Worm (Caenorhabditis elegans) whole organism, L2 larva: ENCODE data around the gene Y37E11AL.1.

Source experiments
- ZK546.5 ChIP-seq: sonication (generic microtip); optimal IDR thresholded peaks from 2 replicates; lab custom pipeline; 2017; ENCODE audit warnings: missing biosample characterization, missing genetic modification characterization
- ama-1 ChIP-seq: fragments of 150-350 bp; optimal IDR thresholded peaks from 2 replicates; lab custom pipeline; 2018; ENCODE audit warnings: inconsistent platforms
- lsy-2 ChIP-seq, 2 experiments: fragments of 150-350 bp in 1 of 2; sonication (generic microtip) in 1 of 2; optimal IDR thresholded peaks; 2 replicates each; lab custom pipeline; 2014 to 2017; ENCODE audit warnings: missing biosample characterization in 2 of 2, missing genetic modification characterization in 2 of 2
- mab-5 ChIP-seq: fragments of 150-350 bp; optimal IDR thresholded peaks from 2 replicates; lab custom pipeline; 2014; ENCODE audit warnings: missing biosample characterization, missing genetic modification characterization
- mbf-1 ChIP-seq: sonication (generic microtip); optimal IDR thresholded peaks from 2 replicates; lab custom pipeline; 2017; ENCODE audit warnings: missing biosample characterization, missing genetic modification characterization
- nhr-11 ChIP-seq: fragments of 150-350 bp; optimal IDR thresholded peaks from 2 replicates; lab custom pipeline; 2014; ENCODE audit warnings: missing biosample characterization, missing genetic modification characterization
- nhr-21 ChIP-seq: fragments of 150-350 bp; optimal IDR thresholded peaks from 2 replicates; lab custom pipeline; 2014; ENCODE audit warnings: missing biosample characterization, missing genetic modification characterization
- snpc-4 ChIP-seq: fragments of 150-350 bp; optimal IDR thresholded peaks from 2 replicates; lab custom pipeline; 2014; ENCODE audit warnings: missing biosample characterization, missing genetic modification characterization
- unc-55 ChIP-seq: fragments of 150-350 bp; sonication (generic microtip); optimal IDR thresholded peaks from 3 replicates; lab custom pipeline; 2014; ENCODE audit warnings: missing biosample characterization, missing genetic modification reagents, missing genetic modification characterization
- unc-62 ChIP-seq: fragments of 150-350 bp; optimal IDR thresholded peaks from 2 replicates; lab custom pipeline; 2014; ENCODE audit warnings: missing biosample characterization, missing genetic modification reagents, missing genetic modification characterization
- ztf-11 ChIP-seq: sonication (generic microtip); optimal IDR thresholded peaks from 2 replicates; lab custom pipeline; 2017; ENCODE audit warnings: missing biosample characterization, missing genetic modification characterization

DNA sequence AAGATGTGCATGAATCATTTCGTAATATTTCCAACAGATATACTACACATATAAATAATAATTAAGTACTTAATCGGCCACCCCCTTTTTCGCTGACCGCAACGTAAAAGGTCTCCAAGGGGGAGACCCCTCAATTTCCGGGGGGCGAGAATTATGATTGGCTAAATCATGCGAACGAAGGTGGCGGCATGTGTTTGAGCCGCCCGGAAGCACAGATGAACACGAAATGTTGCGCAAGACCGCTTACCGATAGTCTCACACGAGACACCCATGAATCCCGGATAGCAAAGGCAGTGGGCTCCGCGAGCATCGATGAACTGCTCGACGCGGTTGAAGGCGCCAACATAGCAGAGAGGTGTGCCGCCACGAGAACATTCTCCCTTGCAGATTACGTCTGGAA lies 44.2 kb upstream of the Y37E11AL.1 start:
- no peak for TF ChIP-seq mab-5 (tag; lab: Kevin White, UChicago)
- TF ChIP-seq nhr-21 = no peak
- TF ChIP-seq mbf-1 (tag; lab: Kevin White, UChicago) = no peak
- no peak for TF ChIP-seq unc-62 (GFP tag; lab: Kevin White, UChicago)
- TF ChIP-seq nhr-11 = no peak
- TF ChIP-seq ama-1 (lab: Kevin White, UChicago) = no peak
- no peak for TF ChIP-seq ZK546.5 (tag; lab: Kevin White, UChicago)
- TF ChIP-seq snpc-4 = no peak
- TF ChIP-seq ztf-11 (tag; lab: Kevin White, UChicago) = no peak
- no peak for TF ChIP-seq lsy-2 (tag; optimal IDR thresholded peaks at IDR 0.05; lab: Kevin White, UChicago)
- no peak for TF ChIP-seq unc-55
